Fruit fly (Drosophila melanogaster): Measurements from ENCODE around the gene mRpS31.

Gene mRpS31

DNA sequence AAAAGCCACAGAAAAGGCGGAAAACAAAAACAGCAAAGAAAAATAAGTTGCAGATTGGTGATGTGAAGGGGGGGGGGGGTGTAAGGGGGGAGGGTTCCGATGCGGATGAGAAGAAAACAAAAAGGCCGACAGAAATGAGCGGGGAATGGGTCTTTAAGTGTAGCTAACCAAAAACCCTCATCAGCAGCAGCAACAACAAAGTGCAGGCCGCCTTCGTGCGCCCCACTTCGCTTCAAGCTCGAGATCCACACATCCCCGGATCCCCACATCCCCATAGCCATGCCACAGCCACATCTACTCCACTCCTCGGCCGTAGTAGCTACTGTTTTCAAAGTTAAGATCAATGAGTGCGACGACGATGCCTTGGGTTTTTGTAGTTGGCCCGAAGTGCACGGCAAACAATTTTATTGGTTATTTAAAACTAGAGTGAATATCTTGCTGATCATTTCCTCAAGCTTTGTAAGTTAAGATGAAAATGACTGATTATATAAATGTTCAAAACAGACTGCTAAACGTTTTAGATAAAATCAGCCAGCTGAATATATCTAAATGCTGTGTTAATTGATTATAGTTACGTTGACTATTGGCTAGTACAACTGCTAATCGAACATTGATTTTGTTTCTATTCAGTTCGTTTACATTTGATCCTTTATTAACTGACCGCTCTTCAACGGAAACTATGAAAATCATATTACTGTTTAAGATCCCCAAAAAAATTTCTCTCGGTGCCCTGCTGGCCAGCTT lies 19.5 kb downstream of the mRpS31 start (continued):
- TF ChIP-seq dsf (GFP tag; optimal IDR thresholded peaks at IDR 0.05; ENCODE audit: borderline replicate concordance) (no peak), Abd-B (GFP tag; optimal IDR thresholded peaks at IDR 0.05) (no peak), Jra (GFP tag; optimal IDR thresholded peaks at IDR 0.05) (no peak)

DNA sequence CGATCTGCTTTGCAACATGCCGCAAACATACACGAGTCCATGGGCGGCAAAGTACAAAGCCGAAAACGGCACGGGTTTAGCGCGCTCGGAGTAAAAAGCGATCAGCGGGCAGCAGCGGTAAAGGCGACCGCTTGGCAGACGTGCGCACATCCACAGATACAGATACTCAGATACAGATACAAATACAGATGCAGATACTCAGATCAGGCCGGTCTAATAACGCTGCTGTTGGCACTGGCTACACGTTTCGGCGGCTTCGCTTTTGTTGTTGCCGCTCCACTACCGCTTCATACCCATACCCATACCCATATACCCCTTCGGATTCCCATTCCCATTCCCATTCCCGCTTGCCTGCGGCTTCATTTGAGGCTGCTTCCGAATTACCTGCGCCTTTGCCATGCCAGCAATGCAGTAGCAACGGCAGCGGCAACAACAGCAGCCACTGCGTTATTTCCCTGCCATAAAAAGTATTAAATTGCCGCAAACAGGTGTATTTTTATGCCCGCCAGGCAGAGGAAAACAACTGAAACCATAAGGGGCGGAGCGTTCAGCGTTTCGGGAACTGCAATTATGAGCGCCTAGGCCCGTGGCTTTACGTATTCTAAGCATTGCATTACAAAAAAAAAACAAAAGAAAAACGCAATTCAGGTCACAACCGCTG lies 20.2 kb downstream of the mRpS31 start:
- TF ChIP-seq GATAd (GFP tag; optimal IDR thresholded peaks at IDR 0.05) (no peak), Hnf4 (GFP tag; optimal IDR thresholded peaks at IDR 0.05) (no peak), Rel (GFP tag; optimal IDR thresholded peaks at IDR 0.05) (no peak), Rel (tag; optimal IDR thresholded peaks at IDR 0.05) (no peak), dsf (GFP tag; optimal IDR thresholded peaks at IDR 0.05; ENCODE audit: borderline replicate concordance) (no peak), pan (optimal IDR thresholded peaks at IDR 0.05) (no peak), CrebA (GFP tag; optimal IDR thresholded peaks at IDR 0.05; ENCODE audit: borderline replicate concordance) (no peak), Dif (GFP tag; optimal IDR thresholded peaks at IDR 0.05; ENCODE audit: partially characterized antibody) (no peak), CG9705 (GFP tag; optimal IDR thresholded peaks at IDR 0.05) (no peak), ey (GFP tag; optimal IDR thresholded peaks at IDR 0.05) (no peak), HLH106 (tag; optimal IDR thresholded peaks at IDR 0.05) (no peak), foxo (GFP tag; optimal IDR thresholded peaks at IDR 0.05) (no peak), dmrt93B (GFP tag; optimal IDR thresholded peaks at IDR 0.05) (no peak), Sp1 (GFP tag; optimal IDR thresholded peaks at IDR 0.05) (no peak), sage (GFP tag; optimal IDR thresholded peaks at IDR 0.05) (no peak)

DNA sequence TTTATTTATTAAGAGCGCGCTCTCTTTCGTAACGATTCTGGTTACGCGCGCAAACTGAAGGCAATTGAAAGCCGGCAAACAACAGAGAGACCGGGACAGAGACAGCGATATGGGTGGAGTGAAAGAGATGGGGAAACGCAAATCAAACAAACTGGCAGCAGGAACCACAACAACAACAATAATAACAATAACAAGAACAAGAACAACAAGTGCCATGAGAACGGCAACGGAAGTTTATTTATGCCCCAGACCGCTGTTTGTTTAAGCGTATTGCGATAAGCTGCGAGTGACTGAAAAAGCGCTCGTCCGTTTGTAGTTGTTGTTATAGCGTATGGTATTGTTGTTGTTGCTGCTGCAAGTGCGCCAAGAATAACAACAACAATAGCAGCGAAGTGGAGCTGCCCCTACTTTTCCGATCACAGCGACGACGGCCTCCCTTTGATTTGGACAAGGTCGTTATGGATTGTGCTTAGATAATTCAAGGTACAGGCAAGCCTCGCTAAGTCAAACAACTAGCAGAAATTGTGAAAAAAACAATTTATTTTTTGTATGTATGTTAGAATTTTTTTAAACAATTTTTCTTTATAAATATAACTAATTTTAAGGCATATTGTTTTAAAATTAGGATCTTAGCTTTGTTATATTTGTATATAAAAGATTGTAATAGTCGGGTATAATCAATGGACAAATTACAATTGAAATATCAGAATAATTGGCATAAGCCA lies 21.2 kb downstream of the mRpS31 start:
- peak in 1 of 2 experiments; percentile 25 for TF ChIP-seq foxo (GFP tag; optimal IDR thresholded peaks at IDR 0.05)
- peak; percentile 0 for TF ChIP-seq HLH106 (tag; optimal IDR thresholded peaks at IDR 0.05)
- peak; percentile 33 for TF ChIP-seq Sp1 (GFP tag; optimal IDR thresholded peaks at IDR 0.05)
- TF ChIP-seq dmrt93B (GFP tag; optimal IDR thresholded peaks at IDR 0.05): peak; percentile 32
- TF ChIP-seq sv (GFP tag; optimal IDR thresholded peaks at IDR 0.05): peak; percentile 15
- TF ChIP-seq N (GFP tag; optimal IDR thresholded peaks at IDR 0.05): no peak
- TF ChIP-seq jim (GFP tag; optimal IDR thresholded peaks at IDR 0.05): peak; percentile 29
- peak; percentile 1 for TF ChIP-seq CG9705 (GFP tag; optimal IDR thresholded peaks at IDR 0.05)
- no peak for TF ChIP-seq CG32264 (GFP tag; optimal IDR thresholded peaks at IDR 0.05)
- TF ChIP-seq h (GFP tag; optimal IDR thresholded peaks at IDR 0.05): peak; percentile 51
- TF ChIP-seq Hnf4 (GFP tag; optimal IDR thresholded peaks at IDR 0.05): peak; percentile 40
- TF ChIP-seq fru (GFP tag; optimal IDR thresholded peaks at IDR 0.05): peak; percentile 23
- TF ChIP-seq psq (GFP tag; optimal IDR thresholded peaks at IDR 0.05): peak; percentile 25
- TF ChIP-seq Hr83 (GFP tag; optimal IDR thresholded peaks at IDR 0.05; ENCODE audit: poor library complexity, severe bottlenecking): peak; percentile 22
- no peak for TF ChIP-seq Jra (GFP tag; optimal IDR thresholded peaks at IDR 0.05)
- TF ChIP-seq lola (GFP tag; optimal IDR thresholded peaks at IDR 0.05): no peak
- TF ChIP-seq br (GFP tag; optimal IDR thresholded peaks at IDR 0.05): peak; percentile 51
- TF ChIP-seq rgr (GFP tag; optimal IDR thresholded peaks at IDR 0.05): peak; percentile 60
- TF ChIP-seq pan (optimal IDR thresholded peaks at IDR 0.05): no peak
- peak; percentile 39 for TF ChIP-seq OdsH (GFP tag; optimal IDR thresholded peaks at IDR 0.05)

DNA sequence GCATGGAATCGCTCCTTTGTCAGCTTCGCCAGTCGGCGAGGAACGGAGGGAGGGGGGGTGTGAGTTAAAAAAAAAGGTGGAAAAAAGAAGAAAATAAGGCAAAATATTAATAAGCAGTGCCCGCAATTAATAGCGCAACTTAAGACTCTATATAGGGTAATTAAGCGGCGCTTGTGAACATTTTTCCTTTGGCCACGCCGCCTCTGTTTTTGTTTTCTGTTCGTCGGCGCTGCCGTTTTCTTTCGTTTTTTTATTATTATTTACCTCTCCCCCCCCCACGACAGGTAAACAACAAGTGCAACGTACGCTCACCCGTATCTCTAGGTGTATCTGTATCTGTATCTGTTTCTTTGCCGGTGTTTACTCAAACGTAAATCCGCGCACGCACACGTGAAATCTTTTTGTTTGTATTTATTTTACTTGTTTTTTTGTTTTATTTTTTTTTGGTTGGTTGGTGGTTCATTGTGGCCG lies 22.2 kb downstream of the mRpS31 start:
- no peak for TF ChIP-seq lola (GFP tag; optimal IDR thresholded peaks at IDR 0.05)
- TF ChIP-seq Abd-B (GFP tag; optimal IDR thresholded peaks at IDR 0.05): no peak
- TF ChIP-seq tai (GFP tag; optimal IDR thresholded peaks at IDR 0.05): no peak
- TF ChIP-seq woc (GFP tag; optimal IDR thresholded peaks at IDR 0.05): no peak
- TF ChIP-seq GATAd (GFP tag; optimal IDR thresholded peaks at IDR 0.05): no peak
- TF ChIP-seq CrebA (GFP tag; optimal IDR thresholded peaks at IDR 0.05; ENCODE audit: borderline replicate concordance): no peak
- TF ChIP-seq Dif (GFP tag; optimal IDR thresholded peaks at IDR 0.05; ENCODE audit: partially characterized antibody): no peak
- peak in 1 of 2 experiments; percentile 45 for TF ChIP-seq foxo (GFP tag; optimal IDR thresholded peaks at IDR 0.05)
- TF ChIP-seq psq (GFP tag; optimal IDR thresholded peaks at IDR 0.05): peak; percentile 13
- TF ChIP-seq Hr83 (GFP tag; optimal IDR thresholded peaks at IDR 0.05; ENCODE audit: poor library complexity, severe bottlenecking): peak; percentile 19
- no peak for TF ChIP-seq Hnf4 (GFP tag; optimal IDR thresholded peaks at IDR 0.05)
- no peak for TF ChIP-seq Dfd (GFP tag; optimal IDR thresholded peaks at IDR 0.05)
- TF ChIP-seq dsf (GFP tag; optimal IDR thresholded peaks at IDR 0.05; ENCODE audit: borderline replicate concordance): no peak
- no peak for TF ChIP-seq N (GFP tag; optimal IDR thresholded peaks at IDR 0.05)
- TF ChIP-seq h (GFP tag; optimal IDR thresholded peaks at IDR 0.05): peak; percentile 54
- TF ChIP-seq OdsH (GFP tag; optimal IDR thresholded peaks at IDR 0.05): peak; percentile 10
- TF ChIP-seq Mio (GFP tag; optimal IDR thresholded peaks at IDR 0.05): no peak
- peak; percentile 58 for TF ChIP-seq br (GFP tag; optimal IDR thresholded peaks at IDR 0.05)
- TF ChIP-seq brk (GFP tag; optimal IDR thresholded peaks at IDR 0.05): no peak
- TF ChIP-seq CG32264 (GFP tag; optimal IDR thresholded peaks at IDR 0.05): no peak
- TF ChIP-seq jim (GFP tag; optimal IDR thresholded peaks at IDR 0.05): no peak
- peak; percentile 24 for TF ChIP-seq rgr (GFP tag; optimal IDR thresholded peaks at IDR 0.05)
- peak; percentile 39 for TF ChIP-seq fru (GFP tag; optimal IDR thresholded peaks at IDR 0.05)
- no peak for TF ChIP-seq Myc (optimal IDR thresholded peaks at IDR 0.05)
- TF ChIP-seq Jra (GFP tag; optimal IDR thresholded peaks at IDR 0.05): no peak
- TF ChIP-seq Vsx2 (GFP tag; optimal IDR thresholded peaks at IDR 0.05; ENCODE audit: partially characterized antibody): no peak
- TF ChIP-seq pan (optimal IDR thresholded peaks at IDR 0.05): no peak
- TF ChIP-seq sv (GFP tag; optimal IDR thresholded peaks at IDR 0.05): peak; percentile 1
- no peak for TF ChIP-seq Hr78 (GFP tag; optimal IDR thresholded peaks at IDR 0.05)

Measured in whole organism, wandering third instar larva.